In the genomic region with DNA sequence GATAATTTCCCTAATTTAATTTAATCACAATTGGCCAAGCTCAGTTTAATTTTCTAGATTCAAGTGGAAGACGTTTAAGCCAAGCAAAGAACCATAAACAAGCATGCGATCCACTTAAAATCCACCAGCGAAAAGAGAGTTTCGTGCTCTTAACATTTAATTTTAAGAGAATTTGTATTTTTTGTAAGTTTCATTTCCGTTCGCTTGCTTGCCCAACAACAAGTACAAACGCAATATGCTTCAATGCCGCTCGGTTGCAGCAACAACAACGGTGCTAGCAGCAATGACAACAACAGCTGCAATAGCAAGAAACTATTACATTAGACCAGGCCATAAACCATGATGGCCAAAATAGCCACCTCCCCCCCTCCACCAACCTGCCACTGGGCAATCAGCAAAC, we compare ENCODE assay signal across 1 fruit fly cellular context.
TF ChIP-seq lines count a peak whose summit lies in the region.

No protein-coding gene starts in this region.

TF ChIP-seq in whole organism, embryonic, 481 proteins besides CTCF, POLR2A, EP300 and RAD21 (continued from another document):
- TF ChIP-seq sqz (GFP tag; optimal IDR thresholded peaks at IDR 0.05; lab: Kevin White, UChicago) (peak; percentile 63), Trl (optimal IDR thresholded peaks at IDR 0.05; lab: Kevin White, UChicago) (peak; percentile 51 to 56), Trl (GFP tag; optimal IDR thresholded peaks at IDR 0.05; lab: Kevin White, UChicago) (no peak), CoRest (tag; optimal IDR thresholded peaks at IDR 0.05; lab: Kevin White, UChicago) (no peak), HHEX (GFP tag; optimal IDR thresholded peaks at IDR 0.05; lab: Kevin White, UChicago) (peak; percentile 20), Ada2b (GFP tag; IDR thresholded peaks at IDR 0.05; lab: Robert Waterston, UW) (no peak), Eip74EF (GFP tag; optimal IDR thresholded peaks at IDR 0.05; lab: Kevin White, UChicago) (peak in 1 of 2 experiments; percentile 22), zf30C (GFP tag; optimal IDR thresholded peaks at IDR 0.05; lab: Kevin White, UChicago) (no peak), grau (tag; optimal IDR thresholded peaks at IDR 0.05; lab: Kevin White, UChicago) (no peak), CG5953 (GFP tag; IDR thresholded peaks at IDR 0.05; lab: Robert Waterston, UW) (no peak), jing (GFP tag; optimal IDR thresholded peaks at IDR 0.05; lab: Kevin White, UChicago) (no peak), tll (GFP tag; optimal IDR thresholded peaks at IDR 0.05; lab: Kevin White, UChicago) (no peak), ro (GFP tag; IDR thresholded peaks at IDR 0.05; lab: Robert Waterston, UW) (no peak), CG4360 (GFP tag; IDR thresholded peaks at IDR 0.05; lab: Robert Waterston, UW) (peak; percentile 68), Rx (GFP tag; IDR thresholded peaks at IDR 0.05; lab: Robert Waterston, UW) (no peak), CG13296 (GFP tag; optimal IDR thresholded peaks at IDR 0.05; lab: Kevin White, UChicago) (peak; percentile 34), yki (optimal IDR thresholded peaks at IDR 0.05; lab: Kevin White, UChicago) (no peak), chinmo (GFP tag; IDR thresholded peaks at IDR 0.05; lab: Robert Waterston, UW; ENCODE audit: partially characterized antibody) (peak; percentile 88; the same call in 2 of the 4 replicates), pros (GFP tag; optimal IDR thresholded peaks at IDR 0.05; lab: Kevin White, UChicago) (peak; percentile 16), CG34376 (GFP tag; optimal IDR thresholded peaks at IDR 0.05; lab: Kevin White, UChicago) (peak; percentile 16), Sry-β (GFP tag; optimal IDR thresholded peaks at IDR 0.05; lab: Kevin White, UChicago) (no peak), Deaf1 (tag; optimal IDR thresholded peaks at IDR 0.05; lab: Kevin White, UChicago) (peak; percentile 57), Neu2 (GFP tag; optimal IDR thresholded peaks at IDR 0.05; lab: Kevin White, UChicago; ENCODE audit: borderline replicate concordance) (no peak), kni (GFP tag; optimal IDR thresholded peaks at IDR 0.05; lab: Kevin White, UChicago) (peak; percentile 5), stwl (tag; optimal IDR thresholded peaks at IDR 0.05; lab: Kevin White, UChicago) (peak; percentile 14), Med (GFP tag; lab: Kevin White, UChicago) (peak; percentile 43), ewg (GFP tag; optimal IDR thresholded peaks at IDR 0.05; lab: Kevin White, UChicago) (no peak), bsh (GFP tag; optimal IDR thresholded peaks at IDR 0.05; lab: Kevin White, UChicago) (peak in 1 of 2 experiments; percentile 23), sens (GFP tag; lab: Kevin White, UChicago) (peak; percentile 57), Hr39 (optimal IDR thresholded peaks at IDR 0.05; lab: Kevin White, UChicago) (no peak), wor (GFP tag; IDR thresholded peaks at IDR 0.05; lab: Robert Waterston, UW) (no peak), hkb (optimal IDR thresholded peaks at IDR 0.05; lab: Kevin White, UChicago) (no peak), hkb (GFP tag; IDR thresholded peaks at IDR 0.05; lab: Robert Waterston, UW) (peak; percentile 39; the same call in 1 of the 2 replicates), ci (GFP tag; IDR thresholded peaks at IDR 0.05; lab: Robert Waterston, UW) (peak; percentile 53; the same call in 1 of the 3 replicates), CG11398 (GFP tag; optimal IDR thresholded peaks at IDR 0.05; lab: Kevin White, UChicago) (no peak), ken (GFP tag; IDR thresholded peaks at IDR 0.05; lab: Robert Waterston, UW) (no peak)
TF ChIP-seq in whole organism, embryonic: peak in this region for 28.
